Worm (Caenorhabditis elegans) whole organism, midembryonic: ENCODE measurements around the gene cest-3.

ENCODE experiments used
- T22C8.4 ChIP-seq: fragments of 200-800 bp; sonication (Bioruptor generic); IDR thresholded peaks from 2 replicates; pipeline ENCODE4 v1.3.6; 2022; ENCODE audit warnings: missing genetic modification characterization, missing compliant biosample characterization
- flt-1 ChIP-seq: fragments of 200-800 bp; sonication (Bioruptor generic); IDR thresholded peaks from 2 replicates; pipeline ENCODE4 v1.3.6; 2022; ENCODE audit warnings: missing genetic modification characterization, missing compliant biosample characterization
- klf-2 ChIP-seq: fragments of 200-800 bp; sonication (Bioruptor generic); conservative IDR thresholded peaks from 2 replicates; pipeline ENCODE4 v1.3.6; 2022; ENCODE audit warnings: missing genetic modification reagents, missing genetic modification characterization, missing compliant biosample characterization
- med-1 ChIP-seq: sonication (generic microtip); optimal IDR thresholded peaks from 2 replicates; lab custom pipeline; 2017; ENCODE audit warnings: missing genetic modification characterization, mild to moderate bottlenecking, missing compliant biosample characterization, antibody characterized with exemption, missing genetic modification reagents; ENCODE audit not compliant: insufficient read depth
- ref-1 ChIP-seq: fragments of 200-800 bp; sonication (Bioruptor generic); conservative IDR thresholded peaks from 2 replicates; pipeline ENCODE4 v1.3.6; 2022; ENCODE audit warnings: missing genetic modification reagents, missing genetic modification characterization, missing compliant biosample characterization
- tab-1 ChIP-seq: fragments of 200-800 bp; sonication (Bioruptor generic); IDR thresholded peaks from 2 replicates; pipeline ENCODE4 v1.3.6; 2022; ENCODE audit warnings: missing genetic modification characterization, missing compliant biosample characterization
- ztf-23 ChIP-seq: fragments of 200-800 bp; sonication (Bioruptor generic); IDR thresholded peaks from 2 replicates; pipeline ENCODE4 v1.3.6; 2022; ENCODE audit warnings: missing genetic modification reagents, missing genetic modification characterization, missing compliant biosample characterization
- ztf-29 ChIP-seq: fragments of 200-800 bp; sonication (Bioruptor generic); IDR thresholded peaks from 2 replicates; pipeline ENCODE4 v1.3.6; 2022; ENCODE audit warnings: missing genetic modification reagents, missing genetic modification characterization, missing compliant biosample characterization

The cest-3 gene

DNA sequence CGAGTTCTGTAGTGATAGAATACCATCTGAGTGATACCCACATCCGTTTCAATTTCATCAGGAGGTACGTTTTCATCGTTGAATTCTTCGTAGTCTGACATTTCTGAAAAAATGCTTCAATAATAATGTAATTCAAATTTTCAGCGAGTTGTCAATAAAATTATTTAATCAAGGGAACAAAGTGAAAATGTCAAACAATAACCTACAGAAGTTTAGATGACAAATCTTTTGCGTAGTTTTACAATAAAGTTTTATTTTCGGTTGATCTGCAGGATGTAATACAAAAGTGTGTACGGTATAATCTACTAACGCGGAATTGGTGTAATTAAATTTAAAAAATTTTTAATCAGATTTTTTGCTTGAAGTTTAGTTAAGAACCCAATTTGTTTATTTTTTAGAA is 46.8 kb downstream of the cest-3 start, which contains the start of gene C04B4.5:
Gene C04B4.5 (minus strand): TSS at position 101 of the 400 bp plus-strand sequence.
- TF ChIP-seq ztf-29 (GFP tag; lab: Robert Waterston, UW) (no peak), klf-2 (GFP tag; lab: Robert Waterston, UW) (no peak), med-1 (GFP tag; lab: Kevin White, UChicago) (no peak), ztf-23 (GFP tag; lab: Robert Waterston, UW) (no peak), ref-1 (no peak), tab-1 (GFP tag; lab: Robert Waterston, UW) (no peak), flt-1 (GFP tag; lab: Robert Waterston, UW) (no peak)

- TF ChIP-seq ztf-23 (GFP tag; lab: Robert Waterston, UW) (no peak), T22C8.4 (GFP tag; lab: Robert Waterston, UW) (no peak)
Measured at ce11 chrX:12290539-12290938, 49.1 kb downstream of the cest-3 start, which contains the start of gene C04B4.4. C04B4.4 (plus strand) TSS chrX:12290839.
